Worm (Caenorhabditis elegans): ENCODE measurements around the gene Y53F4B.10.

Y53F4B.10 gene

ce11 chrII:14983909-14984308 lies 19.4 kb downstream of the Y53F4B.10 start, which contains the start of gene Y53F4B.5:
Y53F4B.5 (minus strand) TSS chrII:14984009.
- no peak for TF ChIP-seq unc-62 (GFP tag; optimal IDR thresholded peaks at IDR 0.05)

DNA sequence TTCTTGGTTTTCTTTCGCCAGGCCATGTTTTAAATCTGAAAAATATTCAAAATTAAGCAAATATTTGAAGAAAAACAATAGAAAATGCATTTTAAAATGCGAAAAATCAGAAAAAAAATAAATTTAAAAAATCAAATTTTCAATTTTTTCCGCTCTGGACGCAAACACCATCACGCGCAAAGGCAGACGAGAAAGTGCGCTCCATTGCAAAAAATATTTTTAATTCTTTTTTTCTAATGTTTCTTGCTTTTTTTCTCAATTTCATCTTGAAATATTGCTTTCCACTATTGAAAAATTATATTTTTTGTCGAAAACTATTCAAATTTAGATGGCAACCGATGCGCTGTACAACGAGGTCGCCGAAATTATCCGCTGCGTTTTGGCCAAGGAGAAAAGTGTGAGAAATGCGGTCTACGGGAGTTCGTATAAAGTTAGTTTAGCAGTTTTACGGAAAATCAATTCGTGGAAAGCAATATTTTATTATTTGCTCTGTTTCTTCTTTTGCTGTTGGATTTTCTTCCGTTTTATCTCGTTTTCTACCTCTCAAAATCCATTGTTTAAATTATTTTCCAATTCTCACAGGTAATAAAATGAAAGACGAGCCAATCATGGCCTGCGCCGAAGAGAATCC lies 33.9 kb downstream of the Y53F4B.10 start, which contains the start of the genes pole-4, nsun-5 and metl-2:
pole-4 (minus strand) TSS at position 35 of the 631 bp plus-strand sequence.
nsun-5 (plus strand) TSS at position 298 of the 631 bp plus-strand sequence.
metl-2 (plus strand) TSS at position 581 of the 631 bp plus-strand sequence.
- no peak for TF ChIP-seq unc-62 (GFP tag; optimal IDR thresholded peaks at IDR 0.05)

DNA sequence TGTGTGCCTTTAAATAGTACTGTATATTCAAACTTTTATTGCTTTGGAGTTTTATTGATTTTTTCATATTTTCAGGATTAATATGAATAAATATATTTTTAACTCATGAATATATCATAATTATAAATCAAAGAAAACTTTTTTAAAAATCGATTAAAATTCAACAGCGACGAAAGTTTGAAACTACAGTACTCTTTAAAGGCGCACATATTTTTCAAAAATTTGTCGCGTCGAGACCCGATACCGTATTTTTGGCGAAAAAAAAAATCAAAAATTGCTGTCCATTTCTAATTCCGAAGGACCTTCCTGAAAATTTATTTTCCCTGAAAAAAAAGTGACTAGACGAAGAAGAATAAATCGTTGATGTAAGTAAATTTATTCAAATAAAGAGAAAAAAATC lies 35.0 kb downstream of the Y53F4B.10 start:
- TF ChIP-seq unc-62 (GFP tag; optimal IDR thresholded peaks at IDR 0.05): no peak

ce11 chrII:14967084-14967483 lies 36.2 kb downstream of the Y53F4B.10 start:
- TF ChIP-seq unc-62 (GFP tag; optimal IDR thresholded peaks at IDR 0.05): no peak

ce11 chrII:14966420-14966819 lies 36.9 kb downstream of the Y53F4B.10 start:
- TF ChIP-seq unc-62 (GFP tag; optimal IDR thresholded peaks at IDR 0.05): no peak

ce11 chrII:14964877-14965276 lies 38.4 kb downstream of the Y53F4B.10 start:
- TF ChIP-seq unc-62 (GFP tag; optimal IDR thresholded peaks at IDR 0.05): no peak

ce11 chrII:14964008-14964407 lies 39.3 kb downstream of the Y53F4B.10 start, which contains the start of gene elo-9:
elo-9 (minus strand) TSS chrII:14964108.
- TF ChIP-seq unc-62 (GFP tag; optimal IDR thresholded peaks at IDR 0.05): no peak

ce11 chrII:14959273-14959672 lies 44.0 kb downstream of the Y53F4B.10 start:
- TF ChIP-seq unc-62 (GFP tag; optimal IDR thresholded peaks at IDR 0.05): no peak

DNA sequence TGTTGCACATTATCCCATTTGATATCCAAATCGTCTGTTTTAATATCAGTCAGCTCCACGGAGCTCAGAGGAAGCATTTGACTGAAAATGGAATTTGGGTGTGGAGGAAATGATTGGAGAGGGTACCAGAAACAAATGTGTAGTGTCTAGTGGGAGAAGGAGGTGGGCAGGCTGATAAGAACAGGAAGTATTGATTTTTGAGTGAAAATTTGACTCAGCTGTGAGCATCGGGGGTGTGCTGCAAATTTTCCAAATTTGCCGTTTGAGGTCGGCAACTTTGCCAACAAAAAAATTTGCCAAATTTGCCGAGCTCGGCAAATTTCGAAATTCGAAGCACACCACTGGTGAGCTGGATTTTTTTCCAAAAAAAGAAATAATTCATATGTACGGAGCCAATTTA lies 45.2 kb downstream of the Y53F4B.10 start, which contains the start of gene Y53F4B.1:
Y53F4B.1 (minus strand) TSS at position 101 of the 400 bp plus-strand sequence.
- TF ChIP-seq unc-62 (GFP tag; optimal IDR thresholded peaks at IDR 0.05): no peak

DNA sequence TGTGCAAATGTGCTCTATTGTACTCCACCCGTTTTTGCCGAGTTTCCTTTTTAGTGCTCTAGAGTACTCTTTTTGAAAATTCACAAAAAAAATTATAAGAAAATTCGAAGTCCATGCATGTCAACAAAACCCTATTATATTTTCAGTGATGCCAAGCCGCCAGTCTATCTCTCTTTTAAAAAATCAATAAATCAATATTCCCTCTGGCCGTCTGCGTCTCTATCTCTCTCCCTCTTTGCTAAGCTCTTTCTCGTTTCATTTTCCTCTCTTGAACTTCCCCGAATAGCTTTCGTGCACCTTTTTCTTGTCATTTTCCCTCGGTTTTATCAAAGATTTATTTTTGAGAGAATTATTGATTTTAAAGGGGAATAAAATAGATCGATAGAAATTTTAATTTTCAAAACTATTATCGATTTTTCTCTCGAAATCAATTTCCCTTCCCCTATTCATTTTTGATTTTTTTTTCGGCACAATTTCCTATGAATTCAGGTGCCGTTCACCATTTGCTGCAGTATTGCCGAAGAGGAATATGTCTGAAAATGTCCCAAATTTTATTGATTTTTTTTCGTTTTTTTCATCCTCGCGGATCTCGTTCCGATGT lies 50.7 kb downstream of the Y53F4B.10 start:
- TF ChIP-seq unc-62 (GFP tag; optimal IDR thresholded peaks at IDR 0.05): no peak
